Worm (Caenorhabditis elegans) whole organism, midembryonic: ENCODE measurements around the gene svh-1.

ENCODE experiments used
- T22C8.4 ChIP-seq: fragments of 200-800 bp; sonication (Bioruptor generic); IDR thresholded peaks from 2 replicates; pipeline ENCODE4 v1.3.6; 2022; ENCODE audit warnings: missing genetic modification characterization, missing compliant biosample characterization
- cog-1 ChIP-seq: sonication (generic microtip); optimal IDR thresholded peaks from 2 replicates; lab custom pipeline; 2016; ENCODE audit warnings: missing genetic modification characterization, missing compliant biosample characterization
- flt-1 ChIP-seq: fragments of 200-800 bp; sonication (Bioruptor generic); IDR thresholded peaks from 2 replicates; pipeline ENCODE4 v1.3.6; 2022; ENCODE audit warnings: missing genetic modification characterization, missing compliant biosample characterization
- ref-1 ChIP-seq: fragments of 200-800 bp; sonication (Bioruptor generic); conservative IDR thresholded peaks from 2 replicates; pipeline ENCODE4 v1.3.6; 2022; ENCODE audit warnings: missing genetic modification reagents, missing genetic modification characterization, missing compliant biosample characterization

ce11 chrIV:8199824-8200223 lies 6.6 kb upstream of the svh-1 start:
- TF ChIP-seq cog-1 (no peak), ref-1 (GFP tag; lab: Robert Waterston, UW) (no peak), flt-1 (GFP tag; lab: Robert Waterston, UW) (no peak), T22C8.4 (GFP tag; lab: Robert Waterston, UW) (no peak)
